Fruit fly (Drosophila melanogaster): ENCODE measurements around the gene Acer.

DNA sequence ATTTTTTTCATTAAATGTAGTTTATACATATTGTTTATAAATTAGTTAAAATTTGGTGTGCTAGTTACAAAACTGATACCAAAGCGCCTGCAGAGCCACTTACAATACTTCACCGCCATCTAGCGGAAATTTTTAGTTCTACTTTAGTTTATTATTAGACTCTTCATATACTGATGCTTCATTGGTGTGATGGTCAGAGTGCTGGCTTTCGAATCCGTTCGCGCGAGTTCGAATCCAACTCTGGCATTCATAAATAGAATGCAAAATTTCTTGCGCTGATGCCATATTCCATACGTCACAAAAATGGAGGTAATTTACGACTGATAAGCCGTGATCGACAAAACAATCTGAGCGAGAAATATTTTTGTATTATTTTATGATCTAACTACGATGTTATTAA lies 36.2 kb upstream of the Acer start:
- TF ChIP-seq CG17612 (GFP tag; IDR thresholded peaks at IDR 0.05) (no peak), CG6272 (GFP tag; IDR thresholded peaks at IDR 0.05) (no peak), E2f2 (GFP tag; IDR thresholded peaks at IDR 0.05) (no peak), Doc3 (GFP tag; IDR thresholded peaks at IDR 0.05; ENCODE audit: partially characterized antibody) (peak; percentile 22; the same call in 1 of the 3 replicates), Abd-B (GFP tag; optimal IDR thresholded peaks at IDR 0.05) (no peak), CG17361 (GFP tag; IDR thresholded peaks at IDR 0.05) (no peak), prd (optimal IDR thresholded peaks at IDR 0.05) (no peak), prd (GFP tag; IDR thresholded peaks at IDR 0.05) (no peak), CG8290 (GFP tag; optimal IDR thresholded peaks at IDR 0.05) (no peak), CG8290 (tag; optimal IDR thresholded peaks at IDR 0.05) (no peak), fru (optimal IDR thresholded peaks at IDR 0.05) (no peak), CG1529 (GFP tag; optimal IDR thresholded peaks at IDR 0.05) (no peak), tup (GFP tag; optimal IDR thresholded peaks at IDR 0.05) (no peak)
